Fruit fly (Drosophila melanogaster) whole organism, wandering third instar larva: ENCODE results near the gene CG32246.

ENCODE experiments used
- CG9705 ChIP-seq: fragments of 200-800 bp; sonication (Bioruptor generic); optimal IDR thresholded peaks from 2 replicates; lab custom pipeline; 2018; ENCODE audit warnings: missing biosample characterization, mild to moderate bottlenecking, missing genetic modification characterization
- CrebA ChIP-seq: fragments of 200-800 bp; sonication (Bioruptor generic); optimal IDR thresholded peaks from 2 replicates; lab custom pipeline; 2016; ENCODE audit warnings: missing biosample characterization, mild to moderate bottlenecking, missing genetic modification characterization, borderline replicate concordance
- Dfd ChIP-seq: fragments of >200 bp; optimal IDR thresholded peaks from 2 replicates; lab custom pipeline; 2017; ENCODE audit warnings: missing biosample characterization, missing genetic modification characterization
- Dif ChIP-seq: fragments of 200-275, 200-300 bp; sonication (Bioruptor generic); optimal IDR thresholded peaks from 2 replicates; lab custom pipeline; 2018; ENCODE audit warnings: missing biosample characterization, missing genetic modification characterization; ENCODE audit not compliant: partially characterized antibody
- Hnf4 ChIP-seq: fragments of 200-800 bp; sonication (Bioruptor generic); optimal IDR thresholded peaks from 2 replicates; lab custom pipeline; 2016; ENCODE audit warnings: missing biosample characterization, mild to moderate bottlenecking, missing genetic modification characterization
- Hr83 ChIP-seq: fragments of 200-300 bp; sonication (Bioruptor generic); optimal IDR thresholded peaks from 2 replicates; lab custom pipeline; 2016; ENCODE audit warnings: missing biosample characterization, mild to moderate bottlenecking, missing genetic modification characterization, moderate library complexity; ENCODE audit not compliant: poor library complexity, severe bottlenecking
- Mio ChIP-seq: sonication (Bioruptor generic); optimal IDR thresholded peaks from 2 replicates; lab custom pipeline; 2016; ENCODE audit warnings: missing biosample characterization, missing genetic modification characterization
- Myc ChIP-seq: fragments of >200 bp; optimal IDR thresholded peaks from 2 replicates; lab custom pipeline; 2017
- N ChIP-seq: fragments of >200 bp; optimal IDR thresholded peaks from 2 replicates; lab custom pipeline; 2018; ENCODE audit warnings: missing biosample characterization, missing external identifiers, missing genetic modification characterization
- OdsH ChIP-seq: fragments of 200-800 bp; sonication (Bioruptor generic); optimal IDR thresholded peaks from 2 replicates; lab custom pipeline; 2016; ENCODE audit warnings: missing biosample characterization, mild to moderate bottlenecking, missing genetic modification characterization
- Rel ChIP-seq, 2 experiments: fragments of 200-800 bp; sonication (Bioruptor generic) in 1 of 2; optimal IDR thresholded peaks; 2 replicates in 1 of 2; 3 replicates in 1 of 2; lab custom pipeline; 2016 to 2019; ENCODE audit warnings: mild to moderate bottlenecking in 2 of 2, missing biosample characterization in 2 of 2, missing genetic modification characterization in 2 of 2, moderate library complexity in 1 of 2
- Sp1 ChIP-seq: fragments of 200-800 bp; sonication (Bioruptor generic); optimal IDR thresholded peaks from 3 replicates; lab custom pipeline; 2019; ENCODE audit warnings: missing biosample characterization, mild to moderate bottlenecking, missing genetic modification characterization, moderate library complexity
- Vsx2 ChIP-seq: fragments of 200-300, 225-300 bp; sonication (Bioruptor generic); optimal IDR thresholded peaks from 2 replicates; lab custom pipeline; 2018; ENCODE audit warnings: missing biosample characterization, missing genetic modification characterization; ENCODE audit not compliant: partially characterized antibody
- br ChIP-seq: fragments of 200-800 bp; sonication (Bioruptor generic); optimal IDR thresholded peaks from 2 replicates; lab custom pipeline; 2016; ENCODE audit warnings: missing biosample characterization, missing genetic modification characterization
- brk ChIP-seq: fragments of 200-800 bp; sonication (Bioruptor generic); optimal IDR thresholded peaks from 2 replicates; lab custom pipeline; 2016; ENCODE audit warnings: missing biosample characterization, mild to moderate bottlenecking, missing genetic modification characterization
- dl ChIP-seq, 2 experiments: fragments of 175-275, 200-275 bp in 1 of 2; fragments of 200-275 bp in 1 of 2; sonication (Bioruptor generic); optimal IDR thresholded peaks; lab custom pipeline; 2018; ENCODE audit warnings: mild to moderate bottlenecking in 2 of 2, missing biosample characterization in 2 of 2, missing genetic modification characterization in 2 of 2, moderate library complexity in 2 of 2; ENCODE audit not compliant: partially characterized antibody in 2 of 2, insufficient read depth in 1 of 2
- dmrt93B ChIP-seq: fragments of 200-800 bp; sonication (Bioruptor generic); optimal IDR thresholded peaks from 2 replicates; lab custom pipeline; 2018; ENCODE audit warnings: missing biosample characterization, mild to moderate bottlenecking, missing genetic modification characterization
- ey ChIP-seq: fragments of 200-800 bp; sonication (Bioruptor generic); optimal IDR thresholded peaks from 2 replicates; lab custom pipeline; 2016; ENCODE audit warnings: missing biosample characterization, missing genetic modification characterization
- foxo ChIP-seq, 2 experiments: fragments of 200-800 bp; sonication (Bioruptor generic); optimal IDR thresholded peaks; 2 replicates in 1 of 2; 3 replicates in 1 of 2; lab custom pipeline; 2016 to 2017; ENCODE audit warnings: missing biosample characterization in 2 of 2, missing genetic modification characterization in 2 of 2
- h ChIP-seq: fragments of 200-800 bp; sonication (Bioruptor generic); optimal IDR thresholded peaks from 3 replicates; lab custom pipeline; 2016; ENCODE audit warnings: missing biosample characterization, mild to moderate bottlenecking, missing genetic modification characterization
- lola ChIP-seq: fragments of >200 bp; optimal IDR thresholded peaks from 2 replicates; lab custom pipeline; 2017; ENCODE audit warnings: missing biosample characterization, missing genetic modification characterization
- pan ChIP-seq: fragments of >200 bp; optimal IDR thresholded peaks from 2 replicates; lab custom pipeline; 2017
- psq ChIP-seq: fragments of 200-800 bp; sonication (Bioruptor generic); optimal IDR thresholded peaks from 3 replicates; lab custom pipeline; 2017; ENCODE audit warnings: missing biosample characterization, mild to moderate bottlenecking, missing genetic modification characterization, moderate library complexity
- rgr ChIP-seq: fragments of 200-800 bp; sonication (Bioruptor generic); optimal IDR thresholded peaks from 3 replicates; lab custom pipeline; 2016; ENCODE audit warnings: missing biosample characterization, mild to moderate bottlenecking, missing genetic modification characterization
- usp ChIP-seq: fragments of >200 bp; optimal IDR thresholded peaks from 2 replicates; lab custom pipeline; 2017; ENCODE audit warnings: missing biosample characterization, missing genetic modification characterization
- woc ChIP-seq: sonication (Bioruptor generic); optimal IDR thresholded peaks from 2 replicates; lab custom pipeline; 2016; ENCODE audit warnings: missing biosample characterization, mild to moderate bottlenecking, missing genetic modification characterization

Gene CG32246

dm6 chr3L:4620919-4621318 lies at the start of gene CG32246:
CG32246 (plus strand) TSS chr3L:4621219.
- TF ChIP-seq CrebA (GFP tag; lab: Kevin White, UChicago) (no peak), pan (no peak), Vsx2 (GFP tag; lab: Kevin White, UChicago) (no peak), foxo (GFP tag; optimal IDR thresholded peaks at IDR 0.05; lab: Kevin White, UChicago) (no peak), psq (no peak), Sp1 (GFP tag; lab: Kevin White, UChicago) (no peak), Hnf4 (GFP tag; lab: Kevin White, UChicago) (no peak), Dif (no peak)

dm6 chr3L:4574439-4574838 lies 46.6 kb upstream of the CG32246 start:
- TF ChIP-seq brk (GFP tag; lab: Kevin White, UChicago) (no peak), dmrt93B (GFP tag; lab: Kevin White, UChicago) (no peak), lola (GFP tag; lab: Kevin White, UChicago) (no peak)

dm6 chr3L:4575392-4575791 lies 45.6 kb upstream of the CG32246 start:
- no peak for TF ChIP-seq CrebA (GFP tag; lab: Kevin White, UChicago)
- no peak for TF ChIP-seq Sp1 (GFP tag; lab: Kevin White, UChicago)
- peak; percentile 93 for TF ChIP-seq Dfd (GFP tag; lab: Kevin White, UChicago)
- TF ChIP-seq psq: no peak
- TF ChIP-seq woc (GFP tag; lab: Kevin White, UChicago): no peak
- TF ChIP-seq Rel (GFP tag; optimal IDR thresholded peaks at IDR 0.05; lab: Kevin White, UChicago): no peak
- no peak for TF ChIP-seq Rel (tag; optimal IDR thresholded peaks at IDR 0.05; lab: Kevin White, UChicago)
- TF ChIP-seq Mio (GFP tag; lab: Kevin White, UChicago): no peak
- TF ChIP-seq brk (GFP tag; lab: Kevin White, UChicago): no peak
- TF ChIP-seq, all 38 proteins: peak for 1

- no peak for TF ChIP-seq OdsH (GFP tag; lab: Kevin White, UChicago)
- peak; percentile 95 for TF ChIP-seq Dfd (GFP tag; lab: Kevin White, UChicago)
Measured at dm6 chr3L:4590051-4590450, 31.0 kb upstream of the CG32246 start.

- TF ChIP-seq usp (GFP tag; lab: Kevin White, UChicago) (no peak), Mio (GFP tag; lab: Kevin White, UChicago) (no peak), h (GFP tag; lab: Kevin White, UChicago) (no peak), Dif (no peak), Vsx2 (GFP tag; lab: Kevin White, UChicago) (no peak), ey (GFP tag; lab: Kevin White, UChicago) (no peak), dl (GFP tag; optimal IDR thresholded peaks at IDR 0.05; lab: Kevin White, UChicago; ENCODE audit: insufficient read depth in 1 of 2, partially characterized antibody in 2 of 2) (no peak), brk (GFP tag; lab: Kevin White, UChicago) (no peak), Hr83 (GFP tag; lab: Kevin White, UChicago) (no peak), Dfd (GFP tag; lab: Kevin White, UChicago) (no peak), pan (no peak), N (GFP tag; lab: Kevin White, UChicago) (no peak), CrebA (GFP tag; lab: Kevin White, UChicago) (no peak)
Measured at dm6 chr3L:4599747-4600146, 21.3 kb upstream of the CG32246 start.

dm6 chr3L:4602333-4602732 lies 18.7 kb upstream of the CG32246 start:
- TF ChIP-seq Hr83 (GFP tag; lab: Kevin White, UChicago) (no peak), rgr (GFP tag; lab: Kevin White, UChicago) (no peak), CG9705 (GFP tag; lab: Kevin White, UChicago) (no peak), Hnf4 (GFP tag; lab: Kevin White, UChicago) (no peak), br (no peak), Dfd (GFP tag; lab: Kevin White, UChicago) (no peak), Myc (lab: Kevin White, UChicago) (no peak), woc (GFP tag; lab: Kevin White, UChicago) (no peak), CrebA (GFP tag; lab: Kevin White, UChicago) (no peak)
